Fruit fly (Drosophila melanogaster) whole organism, pupa: Measurements from ENCODE around the gene CG9903.

Experiments
- CG10348 ChIP-seq: fragments of 200-800 bp; sonication (Bioruptor generic); IDR thresholded peaks from 2 replicates; pipeline ENCODE4 v1.3.6; 2022; ENCODE audit warnings: missing biosample characterization, missing genetic modification characterization
- CG12605 ChIP-seq: fragments of 200-800 bp; sonication (Bioruptor generic); IDR thresholded peaks from 2 replicates; pipeline ENCODE4 v1.3.6; 2022; ENCODE audit warnings: missing biosample characterization, missing genetic modification characterization
- CG13204 ChIP-seq: fragments of 200-800 bp; sonication (Bioruptor generic); optimal IDR thresholded peaks from 2 replicates; lab custom pipeline; 2018; ENCODE audit warnings: missing biosample characterization, mild to moderate bottlenecking, missing genetic modification characterization, moderate library complexity
- CG14655 ChIP-seq: fragments of 200-800 bp; sonication (Bioruptor generic); optimal IDR thresholded peaks from 3 replicates; lab custom pipeline; 2017; ENCODE audit warnings: mild to moderate bottlenecking, missing biosample characterization, missing genetic modification reagents, missing genetic modification characterization
- CG15710 ChIP-seq: fragments of 200-800 bp; sonication (Bioruptor generic); optimal IDR thresholded peaks from 2 replicates; lab custom pipeline; 2018; ENCODE audit warnings: missing biosample characterization, mild to moderate bottlenecking, missing genetic modification characterization, moderate library complexity
- CG17806 ChIP-seq: fragments of 200-800 bp; sonication (Bioruptor generic); optimal IDR thresholded peaks from 2 replicates; lab custom pipeline; 2018; ENCODE audit warnings: missing biosample characterization, mild to moderate bottlenecking, missing genetic modification characterization, moderate library complexity
- CG32121 ChIP-seq: fragments of 200-800 bp; sonication (Bioruptor generic); IDR thresholded peaks from 2 replicates; pipeline ENCODE4 v1.3.6; 2022; ENCODE audit warnings: missing biosample characterization, missing genetic modification characterization
- CG34367 ChIP-seq: fragments of 200-800 bp; sonication (Bioruptor generic); optimal IDR thresholded peaks from 2 replicates; lab custom pipeline; 2018; ENCODE audit warnings: missing biosample characterization, mild to moderate bottlenecking, missing genetic modification characterization
- CG4496 ChIP-seq: fragments of 200-800 bp; sonication (Bioruptor generic); IDR thresholded peaks from 3 replicates; pipeline ENCODE4 v1.3.6; 2022; ENCODE audit warnings: missing biosample characterization, missing genetic modification characterization
- CG8159 ChIP-seq: fragments of 200-800 bp; sonication (Bioruptor generic); optimal IDR thresholded peaks from 3 replicates; lab custom pipeline; 2018; ENCODE audit warnings: missing biosample characterization, mild to moderate bottlenecking, missing genetic modification characterization, moderate library complexity
- CG8301 ChIP-seq: fragments of 200-800 bp; sonication (Bioruptor generic); optimal IDR thresholded peaks from 2 replicates; lab custom pipeline; 2018; ENCODE audit warnings: missing biosample characterization, mild to moderate bottlenecking, missing genetic modification characterization
- CG9948 ChIP-seq: fragments of 200-800 bp; sonication (Bioruptor generic); optimal IDR thresholded peaks from 2 replicates; lab custom pipeline; 2018; ENCODE audit warnings: missing biosample characterization, mild to moderate bottlenecking, missing genetic modification characterization, moderate library complexity
- D1 ChIP-seq: fragments of 200-800 bp; sonication (Bioruptor generic); optimal IDR thresholded peaks from 2 replicates; lab custom pipeline; 2018; ENCODE audit warnings: missing biosample characterization, mild to moderate bottlenecking, missing genetic modification characterization, moderate library complexity
- EcR ChIP-seq: fragments of 200-800 bp; sonication (Bioruptor generic); optimal IDR thresholded peaks from 3 replicates; lab custom pipeline; 2019; ENCODE audit warnings: missing biosample characterization, missing genetic modification characterization, mild to moderate bottlenecking, moderate library complexity, missing genetic modification reagents
- Ets98B ChIP-seq: fragments of 200-800 bp; sonication (Bioruptor generic); IDR thresholded peaks from 2 replicates; pipeline ENCODE4 v1.3.6; 2022; ENCODE audit warnings: missing biosample characterization, missing genetic modification characterization
- Pif1A ChIP-seq: fragments of 200-800 bp; sonication (Bioruptor generic); optimal IDR thresholded peaks from 3 replicates; lab custom pipeline; 2016; ENCODE audit warnings: missing biosample characterization, missing genetic modification characterization
- Pif1B ChIP-seq: fragments of 200-800 bp; sonication (Bioruptor generic); optimal IDR thresholded peaks from 3 replicates; lab custom pipeline; 2016; ENCODE audit warnings: missing biosample characterization, missing genetic modification characterization
- Snoo ChIP-seq: fragments of 200-800 bp; sonication (Bioruptor generic); optimal IDR thresholded peaks from 3 replicates; lab custom pipeline; 2017; ENCODE audit warnings: missing biosample characterization, mild to moderate bottlenecking, missing genetic modification characterization, inconsistent platforms
- fd96Ca ChIP-seq: fragments of 200-800 bp; sonication (Bioruptor generic); IDR thresholded peaks from 3 replicates; pipeline ENCODE4 v1.3.6; 2022; ENCODE audit warnings: missing biosample characterization, missing genetic modification characterization
- gl ChIP-seq: fragments of 200-800 bp; sonication (Bioruptor generic); optimal IDR thresholded peaks from 2 replicates; lab custom pipeline; 2018; ENCODE audit warnings: missing biosample characterization, mild to moderate bottlenecking, missing genetic modification characterization
- rn ChIP-seq: fragments of 200-800 bp; sonication (Bioruptor generic); IDR thresholded peaks from 2 replicates; pipeline ENCODE4 v1.3.6; 2022; ENCODE audit warnings: missing biosample characterization, missing genetic modification characterization

CG9903 gene

DNA sequence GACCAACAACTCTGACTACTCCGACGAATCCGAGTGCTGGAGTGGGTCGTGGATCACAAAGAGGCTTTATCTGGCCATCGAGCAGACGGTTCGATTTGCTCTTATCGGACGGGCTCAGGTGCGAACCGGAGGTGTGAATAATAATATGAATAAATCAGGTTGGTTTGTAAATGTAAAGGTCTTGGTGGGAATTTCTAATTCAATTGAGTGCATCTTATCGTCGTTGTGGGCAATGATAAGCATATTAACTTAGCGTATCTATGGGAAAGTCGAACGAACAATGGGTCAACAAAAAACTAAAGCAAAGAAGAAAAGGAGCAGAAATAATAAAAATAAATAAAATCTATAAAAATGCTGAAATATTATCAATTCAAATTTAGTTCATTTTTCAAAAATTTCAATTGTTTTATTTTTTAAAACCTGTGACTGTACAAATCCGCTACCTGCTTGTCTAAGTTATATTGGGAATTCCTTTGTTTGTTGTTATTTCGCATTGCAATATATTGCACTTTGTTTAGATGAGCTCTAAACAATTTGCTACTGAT is at the start of gene CG9903:
Gene CG9903, minus strand, starts transcription at position 51 of the 545 bp plus-strand sequence.
- TF ChIP-seq gl (tag; lab: Kevin White, UChicago), result no peak
- TF ChIP-seq rn (GFP tag; lab: Robert Waterston, UW), result no peak
- no peak for TF ChIP-seq CG12605 (GFP tag; lab: Robert Waterston, UW)
- TF ChIP-seq CG14655 (GFP tag; lab: Kevin White, UChicago), result no peak
- no peak for TF ChIP-seq fd96Ca
- TF ChIP-seq CG9948 (tag; lab: Kevin White, UChicago), result no peak

DNA sequence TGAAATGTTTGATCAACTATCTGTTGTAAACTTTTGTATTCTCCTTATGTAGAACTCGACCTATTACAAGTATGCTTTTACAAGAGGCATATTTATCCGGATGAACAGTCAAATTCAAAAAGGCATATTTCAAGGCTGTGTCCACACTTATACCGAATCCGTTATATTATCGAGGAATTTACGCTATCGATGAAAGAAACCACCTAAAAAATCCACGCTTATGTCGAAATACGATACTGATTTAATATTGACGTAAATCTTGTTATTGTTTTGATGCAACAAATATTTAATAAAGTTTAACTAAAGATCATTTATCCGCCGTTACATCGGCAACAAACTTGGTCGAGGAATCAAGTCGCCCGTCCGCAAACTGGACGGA is 47.0 kb upstream of the CG9903 start, which contains the start of gene CG13014:
Gene CG13014, plus strand, starts transcription at position 206 of the 379 bp plus-strand sequence.
- TF ChIP-seq CG14655 (GFP tag; lab: Kevin White, UChicago), result no peak
- TF ChIP-seq CG32121 (GFP tag; lab: Robert Waterston, UW), result no peak
- no peak for TF ChIP-seq CG17806 (tag; lab: Kevin White, UChicago)
- no peak for TF ChIP-seq CG10348
- TF ChIP-seq Snoo (tag; lab: Kevin White, UChicago), result no peak
- TF ChIP-seq rn (GFP tag; lab: Robert Waterston, UW), result no peak
- TF ChIP-seq CG4496 (GFP tag; lab: Robert Waterston, UW), result no peak
- TF ChIP-seq D1, result no peak
- no peak for TF ChIP-seq CG34367 (tag; lab: Kevin White, UChicago)
- TF ChIP-seq fd96Ca, result no peak
- no peak for TF ChIP-seq EcR (GFP tag; lab: Kevin White, UChicago)
- no peak for TF ChIP-seq CG13204 (GFP tag; lab: Kevin White, UChicago)
- no peak for TF ChIP-seq gl (tag; lab: Kevin White, UChicago)
- TF ChIP-seq CG8159 (tag; lab: Kevin White, UChicago), result no peak
- no peak for TF ChIP-seq CG9948 (tag; lab: Kevin White, UChicago)
- TF ChIP-seq CG15710, result no peak
- no peak for TF ChIP-seq Pif1A (GFP tag; lab: Kevin White, UChicago)

DNA sequence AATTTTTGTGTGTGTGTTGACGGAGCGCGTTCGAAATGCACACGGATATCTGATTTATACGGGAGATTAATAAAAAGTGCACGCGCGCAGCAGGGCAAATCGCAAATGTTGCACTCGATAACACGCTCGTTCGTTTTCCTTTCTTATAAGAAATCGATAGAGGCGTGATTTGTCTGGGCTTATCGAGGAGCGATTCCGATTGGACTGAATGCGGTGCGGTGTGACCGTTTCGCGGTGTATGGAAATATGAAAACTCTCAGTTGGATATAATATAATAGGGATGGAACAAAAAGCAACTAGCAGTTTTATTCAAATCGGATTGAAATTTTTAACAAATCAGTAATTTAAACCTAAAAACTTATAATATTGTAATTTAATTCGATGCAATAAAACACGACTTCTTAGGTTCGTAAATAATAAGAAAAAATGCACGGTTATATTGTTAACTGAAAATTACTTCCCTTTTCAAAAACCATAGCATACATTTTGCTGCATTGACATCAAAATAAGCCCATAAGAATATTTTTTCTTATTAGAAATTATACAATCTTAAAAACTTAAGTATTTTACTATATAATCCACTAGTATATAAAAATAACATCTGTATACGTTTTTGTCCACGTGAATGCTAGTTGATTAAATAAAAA is 46.5 kb upstream of the CG9903 start, which contains the start of gene CanA-14F:
Gene CanA-14F, minus strand, starts transcription at position 152 of the 647 bp plus-strand sequence.
- TF ChIP-seq CG4496 (GFP tag; lab: Robert Waterston, UW), result no peak
- TF ChIP-seq CG12605 (GFP tag; lab: Robert Waterston, UW), result 0 out of 2 replicates have a peak, but pooled peaks have one; percentile 29

DNA sequence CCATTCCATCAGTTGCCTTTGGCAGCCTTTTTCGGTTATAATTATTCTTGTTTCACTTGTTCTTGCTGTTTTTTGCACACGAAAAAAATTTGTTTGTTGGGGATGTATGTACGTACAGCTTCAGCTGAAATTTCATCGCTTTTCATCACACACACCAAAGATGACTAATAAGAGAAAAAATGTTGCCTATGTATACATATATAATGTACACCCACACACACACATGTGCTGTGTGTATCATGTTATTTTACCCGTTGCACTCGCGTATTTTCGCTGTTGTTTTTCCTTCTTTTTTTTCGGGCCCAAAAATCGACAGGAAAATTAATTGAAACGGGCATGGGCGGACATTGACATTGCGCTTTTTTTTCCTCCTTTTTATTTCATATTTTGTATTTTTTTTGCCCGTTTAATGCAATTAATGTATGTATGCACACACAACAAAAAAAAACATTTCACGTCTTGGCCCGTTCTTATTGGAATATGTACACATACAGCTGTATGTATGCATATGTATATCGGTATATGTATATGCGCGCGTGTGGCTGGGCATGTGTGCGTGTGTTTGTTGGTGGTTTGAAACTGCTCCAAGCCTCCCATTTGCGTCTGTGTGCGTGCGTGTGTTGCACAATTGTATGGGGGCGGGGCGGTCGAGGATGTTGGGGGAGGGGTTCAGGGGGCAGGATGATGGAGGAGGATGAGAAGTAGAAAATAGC is 45.7 kb upstream of the CG9903 start:
- TF ChIP-seq CG10348 (no peak), gl (tag; lab: Kevin White, UChicago) (peak; percentile 17), CG15710 (peak; percentile 10), Snoo (tag; lab: Kevin White, UChicago) (no peak), fd96Ca (no peak), CG13204 (GFP tag; lab: Kevin White, UChicago) (no peak), CG34367 (tag; lab: Kevin White, UChicago) (peak; percentile 4), EcR (GFP tag; lab: Kevin White, UChicago) (peak; percentile 50), Pif1B (GFP tag; lab: Kevin White, UChicago) (peak; percentile 47), CG12605 (GFP tag; lab: Robert Waterston, UW) (peak; percentile 10; the same call in 1 of the 2 replicates), CG8159 (tag; lab: Kevin White, UChicago) (peak; percentile 13), Pif1A (GFP tag; lab: Kevin White, UChicago) (peak; percentile 11)

DNA sequence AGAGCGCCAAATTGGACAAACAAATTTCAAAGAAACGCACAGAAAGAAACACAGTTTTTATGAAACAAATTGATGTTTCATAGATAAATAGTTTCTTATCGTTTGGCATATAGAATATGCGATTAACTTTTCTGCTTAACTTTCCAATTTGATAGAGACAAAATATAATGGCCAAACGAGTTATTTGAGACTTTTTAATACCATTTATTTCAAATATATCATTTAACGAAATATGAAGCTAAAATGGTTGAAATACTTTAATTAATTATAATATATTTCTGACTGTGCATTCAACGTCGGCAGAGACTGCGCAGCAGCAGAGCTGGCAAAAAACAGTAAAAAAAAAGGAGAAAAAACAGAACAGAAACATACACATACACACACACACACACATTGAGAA is 44.9 kb upstream of the CG9903 start:
- TF ChIP-seq Pif1A (GFP tag; lab: Kevin White, UChicago), result no peak
- no peak for TF ChIP-seq CG13204 (GFP tag; lab: Kevin White, UChicago)
- peak; percentile 18 for TF ChIP-seq Pif1B (GFP tag; lab: Kevin White, UChicago)
- TF ChIP-seq CG15710, result peak; percentile 9
- TF ChIP-seq CG34367 (tag; lab: Kevin White, UChicago), result no peak
- TF ChIP-seq CG32121 (GFP tag; lab: Robert Waterston, UW), result peak; percentile 67
- TF ChIP-seq CG8301, result peak; percentile 35
- TF ChIP-seq CG9948 (tag; lab: Kevin White, UChicago), result peak; percentile 24
- TF ChIP-seq D1, result no peak
- TF ChIP-seq CG4496 (GFP tag; lab: Robert Waterston, UW), result 0 out of 3 replicates have a peak, but pooled peaks have one; percentile 37
- no peak for TF ChIP-seq Snoo (tag; lab: Kevin White, UChicago)
- TF ChIP-seq CG8159 (tag; lab: Kevin White, UChicago), result peak; percentile 40
- peak; percentile 43 for TF ChIP-seq CG14655 (GFP tag; lab: Kevin White, UChicago)
- TF ChIP-seq CG17806 (tag; lab: Kevin White, UChicago), result peak; percentile 15
- no peak for TF ChIP-seq CG10348
- no peak for TF ChIP-seq fd96Ca

DNA sequence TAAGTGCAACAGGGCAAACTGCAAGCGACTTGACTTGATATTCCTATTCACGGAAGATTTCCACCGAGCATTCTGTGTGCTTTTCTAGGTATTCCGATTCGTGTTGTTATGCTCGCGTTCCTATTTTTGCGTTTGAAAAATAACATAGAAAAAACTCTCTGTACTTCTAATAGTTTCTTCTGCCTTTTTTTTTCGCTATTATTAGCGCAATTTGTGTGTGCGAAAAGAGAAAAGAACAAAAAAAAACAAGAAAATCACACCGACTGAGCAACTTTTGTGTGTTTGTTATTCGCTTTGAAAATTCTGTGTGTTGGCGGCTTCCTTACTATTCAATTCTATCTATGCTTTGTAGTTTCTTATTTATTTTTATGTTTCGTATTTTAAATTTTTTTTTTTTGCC is 43.1 kb upstream of the CG9903 start:
- TF ChIP-seq CG9948 (tag; lab: Kevin White, UChicago), result no peak
- TF ChIP-seq Ets98B (GFP tag; lab: Robert Waterston, UW), result peak; percentile 47
- peak; percentile 33; the same call in 1 of the 2 replicates for TF ChIP-seq CG12605 (GFP tag; lab: Robert Waterston, UW)
- TF ChIP-seq EcR (GFP tag; lab: Kevin White, UChicago), result no peak
- TF ChIP-seq CG14655 (GFP tag; lab: Kevin White, UChicago), result peak; percentile 42
- peak; percentile 4 for TF ChIP-seq CG8301
- peak; percentile 54; the same call in 1 of the 2 replicates for TF ChIP-seq CG32121 (GFP tag; lab: Robert Waterston, UW)
